Fruit fly (Drosophila melanogaster) whole organism, embryonic: ENCODE measurements around the gene CG34289.

Experiments used
- CG10462 ChIP-seq: fragments of 200-800 bp; sonication (Bioruptor generic); optimal IDR thresholded peaks from 2 replicates; lab custom pipeline; 2016; ENCODE audit warnings: missing biosample characterization, missing genetic modification characterization
- CG12155 ChIP-seq: fragments of 200-800 bp; sonication (Bioruptor generic); optimal IDR thresholded peaks from 3 replicates; lab custom pipeline; 2016; ENCODE audit warnings: missing biosample characterization, missing genetic modification characterization
- CG2120 ChIP-seq: fragments of 200-800 bp; sonication (Bioruptor generic); optimal IDR thresholded peaks from 3 replicates; lab custom pipeline; 2016; ENCODE audit warnings: missing biosample characterization, missing genetic modification characterization
- CG7839 ChIP-seq: fragments of 200-800 bp; sonication (Bioruptor generic); optimal IDR thresholded peaks from 3 replicates; lab custom pipeline; 2018; ENCODE audit warnings: missing biosample characterization, mild to moderate bottlenecking, missing genetic modification characterization, moderate library complexity
- CG8388 ChIP-seq: fragments of 200-800 bp; sonication (Bioruptor generic); optimal IDR thresholded peaks from 2 replicates; lab custom pipeline; 2019; ENCODE audit warnings: missing biosample characterization, mild to moderate bottlenecking, missing genetic modification characterization, moderate library complexity
- CTCF ChIP-seq: fragments of 200-800 bp; sonication (Bioruptor generic); optimal IDR thresholded peaks from 2 replicates; lab custom pipeline; 2017; ENCODE audit warnings: missing biosample characterization, mild to moderate bottlenecking, missing genetic modification characterization, moderate library complexity
- Chrac-16 ChIP-seq: fragments of 200-800 bp; sonication (Bioruptor generic); optimal IDR thresholded peaks from 3 replicates; lab custom pipeline; 2016; ENCODE audit warnings: missing biosample characterization, missing genetic modification characterization
- CrebB ChIP-seq: fragments of 200-800 bp; sonication (Bioruptor generic); optimal IDR thresholded peaks from 3 replicates; lab custom pipeline; 2018; ENCODE audit warnings: missing biosample characterization, mild to moderate bottlenecking, missing genetic modification characterization
- E2f2 ChIP-seq: fragments of 200-800 bp; sonication (Bioruptor generic); IDR thresholded peaks from 2 replicates; pipeline ENCODE4 v1.3.6; 2022; ENCODE audit warnings: missing biosample characterization, missing genetic modification characterization
- Side ChIP-seq: fragments of 200-800 bp; sonication (Bioruptor generic); optimal IDR thresholded peaks from 2 replicates; lab custom pipeline; 2016; ENCODE audit warnings: missing biosample characterization, missing genetic modification characterization
- dan ChIP-seq: fragments of 200-800 bp; sonication (Bioruptor generic); IDR thresholded peaks from 2 replicates; pipeline ENCODE4 v1.3.6; 2022; ENCODE audit warnings: missing biosample characterization, missing genetic modification characterization
- fru ChIP-seq: fragments of >200 bp; optimal IDR thresholded peaks from 2 replicates; lab custom pipeline; 2017
- run ChIP-seq: fragments of 200-800 bp; sonication (Bioruptor generic); optimal IDR thresholded peaks from 3 replicates; lab custom pipeline; 2018; ENCODE audit warnings: missing biosample characterization, mild to moderate bottlenecking, missing genetic modification characterization

dm6 chr3R:23538719-23539145 lies 31.5 kb upstream of the CG34289 start, which contains the start of gene Ugt303B2:
- TF ChIP-seq run (tag; lab: Kevin White, UChicago) (peak; percentile 34), dan (GFP tag; lab: Robert Waterston, UW) (no peak), Chrac-16 (GFP tag; lab: Kevin White, UChicago) (no peak), CG7839 (no peak), CTCF (peak; percentile 92), E2f2 (GFP tag; lab: Robert Waterston, UW) (peak; percentile 78), Side (GFP tag; lab: Kevin White, UChicago) (peak; percentile 9), CG8388 (no peak), CG10462 (GFP tag; lab: Kevin White, UChicago) (no peak), CG2120 (no peak), fru (lab: Kevin White, UChicago) (no peak), CrebB (tag; lab: Kevin White, UChicago) (no peak), CG12155 (no peak)
